Fruit fly (Drosophila melanogaster): Measurements from ENCODE around the gene Fum1.

Gene Fum1

DNA sequence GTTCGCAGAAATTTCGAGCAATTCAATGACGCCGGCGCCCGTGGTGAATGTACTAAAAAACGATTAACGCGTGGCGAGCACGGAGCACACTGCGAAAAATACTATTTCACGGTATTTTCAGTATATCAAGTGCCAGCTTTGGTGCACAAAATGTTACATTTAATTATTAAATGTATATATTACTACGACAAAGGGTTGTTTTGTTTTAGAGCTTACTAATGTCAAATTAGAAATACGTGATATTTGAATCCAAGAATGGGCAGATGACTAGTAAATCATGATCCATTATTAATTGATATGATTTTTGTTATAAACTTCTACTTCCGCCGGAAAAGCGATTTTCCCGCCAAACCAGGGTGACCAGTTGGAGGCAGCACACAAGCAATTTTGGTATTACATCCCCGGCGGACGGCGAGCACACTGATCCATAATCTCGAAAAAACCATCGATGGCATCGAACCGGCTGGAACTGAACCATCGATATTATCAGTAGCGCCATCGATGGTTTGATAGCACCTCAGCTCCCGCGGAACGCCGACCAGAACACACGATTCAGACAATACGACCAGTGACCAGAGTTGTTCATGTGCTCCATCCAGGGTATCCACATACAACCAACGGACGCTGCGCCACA lies 23.9 kb upstream of the Fum1 start, which contains the start of the genes CG3226 and Cdc7 (continued):
- TF ChIP-seq CG7368 (GFP tag; optimal IDR thresholded peaks at IDR 0.05) (peak; percentile 60), CG8119 (GFP tag; IDR thresholded peaks at IDR 0.05) (no peak), Sox15 (GFP tag; optimal IDR thresholded peaks at IDR 0.05) (no peak), eg (GFP tag; IDR thresholded peaks at IDR 0.05) (peak; percentile 53; the same call in 1 of the 3 replicates), CG15336 (GFP tag; IDR thresholded peaks at IDR 0.05) (no peak), topi (GFP tag; optimal IDR thresholded peaks at IDR 0.05) (peak; percentile 70), salr (GFP tag; optimal IDR thresholded peaks at IDR 0.05) (peak; percentile 4 to 27), ss (GFP tag; optimal IDR thresholded peaks at IDR 0.05) (peak; percentile 64 to 78), Gug (GFP tag; IDR thresholded peaks at IDR 0.05) (no peak), dsx (GFP tag; optimal IDR thresholded peaks at IDR 0.05; ENCODE audit: poor library complexity, severe bottlenecking) (peak; percentile 33), acj6 (GFP tag; optimal IDR thresholded peaks at IDR 0.05) (peak; percentile 67), CG31627 (GFP tag; optimal IDR thresholded peaks at IDR 0.05) (peak; percentile 50)

DNA sequence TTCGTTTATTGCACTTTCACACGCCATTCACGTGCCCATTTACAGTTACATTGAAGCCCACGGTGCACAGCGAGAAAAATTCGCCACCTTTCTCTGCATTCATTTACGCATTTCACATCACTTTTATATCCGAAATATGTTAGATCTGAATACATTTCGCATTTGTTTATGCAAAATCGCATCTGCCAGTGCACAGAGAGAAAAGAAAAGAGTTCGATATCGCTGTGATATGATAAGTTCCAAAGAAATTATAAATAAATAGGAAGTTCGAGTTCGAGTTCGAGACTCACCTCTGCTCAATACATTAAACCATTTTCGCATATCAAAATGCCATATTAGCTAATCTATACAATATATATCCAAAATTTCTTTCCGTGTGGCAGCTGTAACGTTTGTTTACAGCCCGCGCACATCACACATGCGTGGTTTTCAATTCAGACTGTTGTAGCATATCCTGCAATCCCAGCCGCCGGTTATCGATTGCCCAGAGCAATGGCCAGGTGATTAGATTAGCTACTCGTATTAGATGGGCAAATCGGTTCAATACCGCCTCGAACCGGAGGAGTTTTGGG lies 22.1 kb upstream of the Fum1 start:
- TF ChIP-seq CG10669 (GFP tag; optimal IDR thresholded peaks at IDR 0.05) (peak; percentile 91), Ets96B (tag; optimal IDR thresholded peaks at IDR 0.05) (peak; percentile 84), Sox14 (GFP tag; optimal IDR thresholded peaks at IDR 0.05) (peak; percentile 91), CG9139 (GFP tag; optimal IDR thresholded peaks at IDR 0.05) (peak; percentile 65), dsx (GFP tag; optimal IDR thresholded peaks at IDR 0.05; ENCODE audit: poor library complexity, severe bottlenecking) (peak; percentile 85), CG11762 (GFP tag; optimal IDR thresholded peaks at IDR 0.05; ENCODE audit: insufficient read depth) (peak; percentile 89), CG6792 (GFP tag; optimal IDR thresholded peaks at IDR 0.05) (peak; percentile 91), dac (GFP tag; optimal IDR thresholded peaks at IDR 0.05) (peak; percentile 89), pdm3 (GFP tag; optimal IDR thresholded peaks at IDR 0.05) (peak; percentile 93), CG3032 (tag; optimal IDR thresholded peaks at IDR 0.05) (peak; percentile 84), CG10631 (GFP tag; optimal IDR thresholded peaks at IDR 0.05) (peak; percentile 89), Ets21C (GFP tag; optimal IDR thresholded peaks at IDR 0.05) (peak; percentile 86), acj6 (GFP tag; optimal IDR thresholded peaks at IDR 0.05) (peak; percentile 91), fkh (GFP tag; optimal IDR thresholded peaks at IDR 0.05) (peak; percentile 55), achi (GFP tag; optimal IDR thresholded peaks at IDR 0.05) (peak; percentile 89), CG4318 (GFP tag; optimal IDR thresholded peaks at IDR 0.05) (peak; percentile 92), topi (GFP tag; optimal IDR thresholded peaks at IDR 0.05) (peak; percentile 96), fd85E (GFP tag; optimal IDR thresholded peaks at IDR 0.05) (peak; percentile 75), Eip93F (GFP tag; optimal IDR thresholded peaks at IDR 0.05) (peak; percentile 89), Sox15 (GFP tag; optimal IDR thresholded peaks at IDR 0.05) (peak; percentile 89), Sox102F (GFP tag; optimal IDR thresholded peaks at IDR 0.05) (peak; percentile 90), spab (GFP tag; optimal IDR thresholded peaks at IDR 0.05) (peak; percentile 85), CG34406 (GFP tag; optimal IDR thresholded peaks at IDR 0.05) (peak; percentile 89), ss (GFP tag; optimal IDR thresholded peaks at IDR 0.05) (peak; percentile 77 to 88), CG32006 (GFP tag; optimal IDR thresholded peaks at IDR 0.05) (peak; percentile 96), Hr4 (GFP tag; optimal IDR thresholded peaks at IDR 0.05) (peak; percentile 96), CG1621 (tag; optimal IDR thresholded peaks at IDR 0.05) (peak; percentile 84), CG3919 (GFP tag; optimal IDR thresholded peaks at IDR 0.05) (peak; percentile 92), net (GFP tag; optimal IDR thresholded peaks at IDR 0.05) (peak; percentile 93), Smox (GFP tag; optimal IDR thresholded peaks at IDR 0.05) (peak; percentile 92), cyc (GFP tag; optimal IDR thresholded peaks at IDR 0.05) (peak; percentile 94), CG16779 (tag; optimal IDR thresholded peaks at IDR 0.05) (peak; percentile 83), CG6163 (GFP tag; IDR thresholded peaks at IDR 0.05) (peak; percentile 90), CG8632 (GFP tag; optimal IDR thresholded peaks at IDR 0.05) (peak; percentile 90), Gug (GFP tag; IDR thresholded peaks at IDR 0.05) (peak; percentile 82), eg (GFP tag; IDR thresholded peaks at IDR 0.05) (peak; percentile 89), CG8119 (GFP tag; IDR thresholded peaks at IDR 0.05) (peak; percentile 93), Met (GFP tag; optimal IDR thresholded peaks at IDR 0.05) (peak; percentile 93), Eip78C (GFP tag) (peak; percentile 97), Lpt (GFP tag; optimal IDR thresholded peaks at IDR 0.05) (peak; percentile 85), Hr39 (GFP tag; optimal IDR thresholded peaks at IDR 0.05) (peak; percentile 93), CG11294 (GFP tag; IDR thresholded peaks at IDR 0.05) (peak; percentile 71), salr (GFP tag; optimal IDR thresholded peaks at IDR 0.05) (peak; percentile 73 to 91), CG31627 (GFP tag; optimal IDR thresholded peaks at IDR 0.05) (peak; percentile 92)
